Worm (Caenorhabditis elegans) whole organism, late embryonic: ENCODE results near the gene K09F6.3.
"Not testable (repeated sequence)": the region's sequence is repeated elsewhere in the genome, so short reads cannot be mapped to it uniquely, and the experiment has no call there.

Experiments
- C08G9.2 ChIP-seq: sonication (generic microtip); optimal IDR thresholded peaks from 2 replicates; lab custom pipeline; 2016; ENCODE audit warnings: mild to moderate bottlenecking, missing genetic modification characterization, moderate library complexity, missing compliant biosample characterization
- C38D4.7 ChIP-seq: fragments of 200-800 bp; sonication (Bioruptor generic); optimal IDR thresholded peaks from 2 replicates; lab custom pipeline; 2018; ENCODE audit warnings: mild to moderate bottlenecking, missing genetic modification characterization, moderate library complexity, missing compliant biosample characterization
- F13H6.1 ChIP-seq: sonication (generic microtip); optimal IDR thresholded peaks from 2 replicates; lab custom pipeline; 2016; ENCODE audit warnings: missing genetic modification characterization, missing compliant biosample characterization
- K09A11.1 ChIP-seq: sonication (generic microtip); optimal IDR thresholded peaks from 2 replicates; lab custom pipeline; 2017; ENCODE audit warnings: antibody characterized with exemption, mild to moderate bottlenecking, missing genetic modification characterization, missing compliant biosample characterization; ENCODE audit not compliant: insufficient read depth
- ama-1 ChIP-seq: fragments of 150-350 bp; optimal IDR thresholded peaks from 2 replicates; lab custom pipeline; 2014
- ceh-14 ChIP-seq: sonication (generic microtip); optimal IDR thresholded peaks from 2 replicates; lab custom pipeline; 2016; ENCODE audit warnings: missing genotype, missing genetic modification characterization, missing compliant biosample characterization
- ceh-18 ChIP-seq: sonication (generic microtip); optimal IDR thresholded peaks from 2 replicates; lab custom pipeline; 2016; ENCODE audit warnings: missing genetic modification characterization, missing compliant biosample characterization
- ceh-19 ChIP-seq: fragments of 200-800 bp; sonication (Bioruptor generic); optimal IDR thresholded peaks from 2 replicates; lab custom pipeline; 2018; ENCODE audit warnings: mild to moderate bottlenecking, missing genetic modification characterization, missing compliant biosample characterization
- ceh-2 ChIP-seq: sonication (generic microtip); optimal IDR thresholded peaks from 2 replicates; lab custom pipeline; 2016; ENCODE audit warnings: missing genotype, missing genetic modification characterization, missing compliant biosample characterization
- ceh-22 ChIP-seq: sonication (generic microtip); optimal IDR thresholded peaks from 2 replicates; lab custom pipeline; 2017; ENCODE audit warnings: missing biosample characterization, missing genetic modification characterization
- ceh-24 ChIP-seq: sonication (generic microtip); optimal IDR thresholded peaks from 2 replicates; lab custom pipeline; 2016; ENCODE audit warnings: mild to moderate bottlenecking, missing genetic modification characterization, missing compliant biosample characterization
- ceh-30 ChIP-seq: fragments of 150-350 bp; optimal IDR thresholded peaks from 2 replicates; lab custom pipeline; 2014; ENCODE audit warnings: missing biosample characterization, missing genetic modification characterization
- ceh-9 ChIP-seq: sonication (generic microtip); optimal IDR thresholded peaks from 2 replicates; lab custom pipeline; 2016; ENCODE audit warnings: mild to moderate bottlenecking, missing genetic modification characterization, inconsistent platforms, missing compliant biosample characterization
- che-1 ChIP-seq: sonication (generic microtip); optimal IDR thresholded peaks from 2 replicates; lab custom pipeline; 2016; ENCODE audit warnings: mild to moderate bottlenecking, missing genetic modification characterization, missing compliant biosample characterization
- elt-2 ChIP-seq: sonication (generic microtip); optimal IDR thresholded peaks from 2 replicates; lab custom pipeline; 2016; ENCODE audit warnings: missing genetic modification reagents, missing genetic modification characterization, missing compliant biosample characterization
- elt-4 ChIP-seq: sonication (generic microtip); optimal IDR thresholded peaks from 2 replicates; lab custom pipeline; 2016; ENCODE audit warnings: missing genetic modification characterization, missing compliant biosample characterization
- ets-4 ChIP-seq: sonication (generic microtip); optimal IDR thresholded peaks from 2 replicates; lab custom pipeline; 2016; ENCODE audit warnings: missing genetic modification characterization, missing compliant biosample characterization
- eyg-1 ChIP-seq: sonication (generic microtip); optimal IDR thresholded peaks from 2 replicates; lab custom pipeline; 2016; ENCODE audit warnings: missing genotype, missing genetic modification characterization, missing compliant biosample characterization
- fkh-10 ChIP-seq: fragments of 150-350 bp; optimal IDR thresholded peaks from 2 replicates; lab custom pipeline; 2014; ENCODE audit warnings: missing biosample characterization, missing genetic modification reagents, missing genetic modification characterization
- gmeb-2 ChIP-seq: sonication (generic microtip); optimal IDR thresholded peaks from 2 replicates; lab custom pipeline; 2016; ENCODE audit warnings: missing genetic modification characterization, inconsistent platforms, missing compliant biosample characterization
- hlh-15 ChIP-seq: sonication (generic microtip); optimal IDR thresholded peaks from 2 replicates; lab custom pipeline; 2016; ENCODE audit warnings: missing genetic modification characterization, missing compliant biosample characterization
- hlh-30 ChIP-seq: sonication (generic microtip); optimal IDR thresholded peaks from 2 replicates; lab custom pipeline; 2017; ENCODE audit warnings: antibody characterized with exemption, missing genetic modification characterization, missing compliant biosample characterization; ENCODE audit not compliant: insufficient read depth
- lin-11 ChIP-seq: fragments of 200-800 bp; sonication (Bioruptor generic); optimal IDR thresholded peaks from 2 replicates; lab custom pipeline; 2018; ENCODE audit warnings: mild to moderate bottlenecking, missing genetic modification characterization, missing compliant biosample characterization
- nhr-232 ChIP-seq: sonication (generic microtip); optimal IDR thresholded peaks from 2 replicates; lab custom pipeline; 2016; ENCODE audit warnings: missing genetic modification characterization, missing compliant biosample characterization
- pag-3 ChIP-seq: sonication (generic microtip); optimal IDR thresholded peaks from 2 replicates; lab custom pipeline; 2016; ENCODE audit warnings: missing compliant biosample characterization, missing genetic modification characterization, borderline replicate concordance
- pat-9 ChIP-seq: fragments of 200-800 bp; sonication (Bioruptor generic); optimal IDR thresholded peaks from 2 replicates; lab custom pipeline; 2018; ENCODE audit warnings: mild to moderate bottlenecking, missing genetic modification characterization, moderate library complexity, missing compliant biosample characterization
- pqm-1 ChIP-seq: sonication (generic microtip); optimal IDR thresholded peaks from 2 replicates; lab custom pipeline; 2016; ENCODE audit warnings: missing genetic modification characterization, missing compliant biosample characterization
- pros-1 ChIP-seq: fragments of 150-350 bp; optimal IDR thresholded peaks from 2 replicates; lab custom pipeline; 2014; ENCODE audit warnings: missing biosample characterization, missing genetic modification reagents, missing genetic modification characterization
- sdc-2 ChIP-seq: sonication (generic microtip); optimal IDR thresholded peaks from 2 replicates; lab custom pipeline; 2016; ENCODE audit warnings: missing genotype, missing genetic modification characterization, missing compliant biosample characterization
- tbx-7 ChIP-seq: sonication (generic microtip); optimal IDR thresholded peaks from 2 replicates; lab custom pipeline; 2016; ENCODE audit warnings: missing genotype, missing genetic modification characterization, missing compliant biosample characterization
- unc-3 ChIP-seq, 2 experiments: fragments of 200-800 bp in 1 of 2; sonication (Bioruptor generic) in 1 of 2; sonication (generic microtip) in 1 of 2; conservative IDR thresholded peaks in 1 of 2; optimal IDR thresholded peaks in 1 of 2; 2 replicates each; pipeline versions ENCODE4 v1.3.6 to Lab custom; 2016 to 2022; ENCODE audit warnings: missing compliant biosample characterization in 2 of 2, missing genetic modification characterization in 2 of 2, missing genetic modification reagents in 1 of 2
- unc-55 ChIP-seq: sonication (generic microtip); optimal IDR thresholded peaks from 2 replicates; lab custom pipeline; 2017; ENCODE audit warnings: missing biosample characterization, missing genetic modification reagents, missing genetic modification characterization
- zip-5 ChIP-seq: sonication (generic microtip); optimal IDR thresholded peaks from 2 replicates; lab custom pipeline; 2016; ENCODE audit warnings: missing genetic modification characterization, missing compliant biosample characterization

K09F6.3 gene

DNA sequence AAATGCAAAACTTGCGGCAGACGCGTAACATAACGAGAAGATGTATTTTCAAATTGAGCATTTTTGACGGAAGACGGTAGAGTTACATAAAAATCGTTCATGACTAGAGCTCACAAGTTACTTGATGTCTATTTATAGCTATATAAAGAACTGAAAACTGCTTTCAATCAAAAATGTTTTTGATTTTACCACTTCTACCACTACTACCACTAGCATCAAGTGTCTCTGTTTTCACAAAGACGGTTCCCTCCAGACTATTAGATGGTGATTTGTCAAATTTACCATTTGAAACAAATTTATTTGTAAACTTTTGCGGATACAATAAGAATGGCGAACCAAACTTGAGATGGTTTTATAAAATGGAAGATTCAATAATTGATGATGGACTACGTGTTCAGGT lies 27.6 kb downstream of the K09F6.3 start, which contains the start of gene K09F6.9:
K09F6.9 (minus strand) TSS at position 101 of the 400 bp plus-strand sequence.
- not testable (repeated sequence) for TF ChIP-seq elt-4, ceh-22, eyg-1 (tag; lab: Kevin White, UChicago)

DNA sequence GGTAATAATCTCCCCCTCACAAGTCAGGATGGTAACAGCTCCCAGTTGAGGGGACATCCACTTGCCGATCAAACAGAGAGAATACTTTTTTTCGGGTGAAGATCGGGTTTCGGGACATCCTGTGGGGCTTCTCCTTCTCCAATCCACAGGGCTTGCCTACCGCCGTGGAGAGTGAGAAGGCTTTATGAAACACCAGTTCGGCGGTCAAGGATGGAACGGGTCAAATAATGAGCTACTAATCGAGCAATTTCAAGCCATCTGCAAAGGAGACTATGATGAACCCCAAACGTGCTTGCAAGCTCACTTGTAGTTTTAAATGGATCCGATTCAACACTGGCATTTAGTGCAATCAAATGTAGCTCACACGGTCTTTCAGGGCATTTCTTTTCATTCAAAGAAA lies 29.7 kb downstream of the K09F6.3 start:
- no peak for TF ChIP-seq zip-5 (tag; lab: Kevin White, UChicago)

DNA sequence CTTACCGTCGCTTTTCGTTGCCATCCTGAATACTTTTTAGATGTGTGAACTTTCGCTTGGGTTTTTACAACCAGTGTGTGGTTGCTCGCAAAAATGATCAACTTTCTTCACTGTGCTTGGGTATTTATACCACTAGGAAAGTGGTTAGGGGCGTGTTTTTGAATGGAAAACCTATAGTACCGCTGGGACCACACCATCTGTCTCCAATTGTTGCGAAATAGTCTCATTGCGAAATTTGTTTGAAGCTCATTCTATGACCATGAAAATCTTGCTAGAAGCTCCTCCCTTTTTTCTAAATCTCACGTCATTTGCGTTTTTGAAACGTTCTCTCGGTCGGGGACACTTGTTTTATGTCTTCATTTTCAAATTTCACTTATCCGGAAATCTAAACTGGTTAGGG lies 33.8 kb downstream of the K09F6.3 start, which contains the start of the genes K09F6.10 and K09F6.13:
K09F6.10 (minus strand) TSS at position 86 of the 400 bp plus-strand sequence.
K09F6.13 (plus strand) TSS at position 317 of the 400 bp plus-strand sequence.
- TF ChIP-seq che-1 = no peak
- no peak for TF ChIP-seq pqm-1
- no peak for TF ChIP-seq unc-3 (GFP tag; conservative IDR thresholded peaks at IDR 0.05; lab: Robert Waterston, UW)
- no peak for TF ChIP-seq unc-3 (tag; optimal IDR thresholded peaks at IDR 0.05; lab: Kevin White, UChicago)
- no peak for TF ChIP-seq F13H6.1
- TF ChIP-seq eyg-1 (tag; lab: Kevin White, UChicago) = no peak
- no peak for TF ChIP-seq sdc-2 (tag; lab: Kevin White, UChicago)
- no peak for TF ChIP-seq ets-4 (tag; lab: Kevin White, UChicago)
- TF ChIP-seq, all 69 proteins: peak for 0

DNA sequence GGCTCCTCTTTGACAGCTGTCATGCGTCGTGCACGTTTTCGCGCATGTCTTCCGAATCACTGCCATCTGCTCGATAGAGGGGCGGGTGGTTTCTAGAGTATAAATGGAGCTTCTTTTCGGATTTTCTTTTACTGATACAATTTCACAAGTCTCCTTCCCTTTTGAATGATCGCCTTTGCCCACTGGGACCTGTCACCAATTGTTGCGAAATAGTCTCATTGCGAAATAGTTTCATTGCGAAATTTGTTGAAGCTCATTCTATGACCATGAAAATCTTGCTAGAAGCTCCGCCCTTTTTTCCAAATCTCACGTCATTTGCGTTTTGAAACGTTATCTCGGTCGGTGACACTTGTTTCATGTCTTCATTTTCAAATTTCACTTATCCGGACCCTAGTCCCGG lies 34.5 kb downstream of the K09F6.3 start:
- TF ChIP-seq unc-55 (GFP tag; lab: Kevin White, UChicago) (peak; percentile 87), unc-3 (GFP tag; conservative IDR thresholded peaks at IDR 0.05; lab: Robert Waterston, UW) (no peak), unc-3 (tag; optimal IDR thresholded peaks at IDR 0.05; lab: Kevin White, UChicago) (peak; percentile 50), fkh-10 (no peak)

DNA sequence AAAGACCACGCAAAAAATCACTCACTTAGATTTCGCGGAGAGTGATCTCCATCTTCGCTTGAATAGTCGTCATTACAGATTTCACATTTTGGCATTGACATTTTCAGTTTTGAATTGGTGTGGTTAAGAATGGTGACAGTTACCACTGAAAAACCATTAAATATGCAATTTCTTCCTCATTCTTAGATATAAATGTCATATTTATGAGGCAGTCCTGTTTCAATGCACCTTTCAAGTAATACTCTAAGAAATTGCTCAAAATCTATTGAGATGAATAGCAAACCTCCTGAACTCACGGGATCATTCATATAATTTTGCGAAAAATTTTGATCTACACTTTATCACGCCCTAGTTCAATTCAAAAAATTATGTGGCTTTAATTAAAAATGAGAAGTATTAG lies 37.1 kb downstream of the K09F6.3 start, which contains the start of gene K09F6.7:
K09F6.7 (minus strand) TSS at position 101 of the 400 bp plus-strand sequence.
- no peak for TF ChIP-seq ceh-2 (tag; lab: Kevin White, UChicago)
- no peak for TF ChIP-seq hlh-30
- no peak for TF ChIP-seq C38D4.7 (GFP tag; lab: Kevin White, UChicago)
- TF ChIP-seq gmeb-2 (tag; lab: Kevin White, UChicago) = no peak
- TF ChIP-seq eyg-1 (tag; lab: Kevin White, UChicago) = no peak
- TF ChIP-seq lin-11 = no peak
- no peak for TF ChIP-seq hlh-15
- no peak for TF ChIP-seq ceh-18 (tag; lab: Kevin White, UChicago)

DNA sequence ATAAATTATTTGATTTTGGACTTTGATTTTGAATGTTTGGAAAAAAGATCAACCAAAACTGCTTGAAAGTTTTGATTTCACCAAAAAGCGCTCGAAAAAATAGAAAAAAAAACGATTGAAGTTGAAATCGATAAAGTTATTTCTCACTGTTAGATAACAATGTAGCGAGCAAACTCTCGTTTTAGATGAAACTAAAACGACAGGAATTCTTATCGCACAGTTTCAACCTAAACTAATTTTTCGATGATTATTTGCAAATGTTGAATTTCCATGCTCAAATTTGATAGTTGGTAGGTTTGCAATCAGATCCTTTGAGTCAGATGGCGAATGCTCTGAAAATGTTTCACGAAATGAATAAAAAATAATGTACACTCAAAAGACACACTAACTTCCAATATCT lies 37.6 kb downstream of the K09F6.3 start:
- TF ChIP-seq tbx-7 (tag; lab: Kevin White, UChicago) (no peak), unc-55 (GFP tag; lab: Kevin White, UChicago) (no peak), ceh-30 (no peak)

DNA sequence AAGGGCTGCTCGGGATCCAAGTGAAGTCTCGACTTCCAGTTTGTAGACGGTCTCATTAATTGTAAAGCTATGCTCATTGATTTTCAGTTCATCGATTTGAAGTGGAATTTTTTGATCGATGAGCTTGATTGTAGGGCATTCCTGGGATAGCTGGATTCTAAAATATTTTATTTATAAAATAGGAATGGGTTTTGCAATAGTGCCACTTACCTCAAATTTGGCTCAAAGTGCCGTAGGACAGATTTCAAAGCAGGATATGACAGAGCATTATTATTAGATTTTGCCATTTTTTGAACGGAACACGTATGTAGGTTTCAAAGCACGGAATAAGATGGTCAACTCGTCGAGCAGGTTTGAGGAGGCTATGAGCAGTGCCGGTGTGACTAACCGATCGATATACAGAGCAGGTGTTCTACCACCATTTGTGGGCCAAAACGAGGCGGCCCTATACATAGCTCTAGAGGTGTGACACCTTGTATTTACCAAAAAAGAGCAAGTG lies 40.9 kb downstream of the K09F6.3 start, which contains the start of gene fbxc-25:
fbxc-25 (minus strand) TSS at position 449 of the 499 bp plus-strand sequence.
- TF ChIP-seq K09A11.1 (no peak), lin-11 (no peak), C38D4.7 (GFP tag; lab: Kevin White, UChicago) (no peak), ama-1 (no peak), ceh-9 (tag; lab: Kevin White, UChicago) (no peak), pros-1 (no peak), C08G9.2 (tag; lab: Kevin White, UChicago) (no peak), ets-4 (tag; lab: Kevin White, UChicago) (no peak), ceh-24 (no peak), ceh-14 (tag; lab: Kevin White, UChicago) (no peak), elt-2 (tag; lab: Kevin White, UChicago) (no peak), ceh-19 (no peak), pag-3 (tag; lab: Kevin White, UChicago) (no peak), pat-9 (tag; lab: Kevin White, UChicago) (no peak), nhr-232 (tag; lab: Kevin White, UChicago) (no peak), ceh-30 (no peak)
